Fruit fly (Drosophila melanogaster) whole organism, embryonic: ENCODE measurements around the gene slp1.

Experiments used
- Hey ChIP-seq: fragments of 200-800 bp; sonication (Bioruptor generic); optimal IDR thresholded peaks from 3 replicates; lab custom pipeline; 2018; ENCODE audit warnings: missing biosample characterization, mild to moderate bottlenecking, missing genetic modification characterization
- HmgZ ChIP-seq: fragments of 200-800 bp; sonication (Bioruptor generic); optimal IDR thresholded peaks from 2 replicates; lab custom pipeline; 2018; ENCODE audit warnings: missing biosample characterization, mild to moderate bottlenecking, missing genetic modification characterization
- Sry-δ ChIP-seq: fragments of 200-800 bp; sonication (Bioruptor generic); optimal IDR thresholded peaks from 2 replicates; lab custom pipeline; 2016; ENCODE audit warnings: missing biosample characterization, missing genetic modification characterization

DNA sequence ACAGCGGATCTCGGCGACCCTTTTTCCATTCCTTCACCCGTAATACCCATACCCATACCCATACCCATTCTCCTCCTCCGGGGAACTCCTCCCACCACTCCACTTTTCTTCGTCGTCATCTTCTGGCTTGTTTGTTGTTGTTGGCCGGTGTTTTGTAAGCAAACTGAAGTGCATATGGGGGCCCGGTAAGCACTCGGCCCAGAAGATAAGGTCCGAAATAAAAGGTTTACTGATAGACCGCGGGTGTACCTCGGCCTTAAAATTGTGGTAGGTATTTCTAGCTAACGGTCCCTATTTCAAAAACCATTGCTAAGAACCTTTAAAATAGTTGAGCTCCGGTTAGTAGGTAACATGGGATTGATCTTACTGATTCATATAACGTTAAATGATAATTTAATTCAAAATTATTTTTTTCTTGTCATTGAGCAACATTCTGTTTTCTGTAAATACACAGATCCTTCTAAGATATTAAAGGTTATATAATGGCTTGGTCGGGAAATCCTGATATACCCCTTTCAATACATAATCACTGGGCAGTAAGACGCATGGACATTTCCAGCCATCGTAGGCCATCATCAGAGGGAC is 49.6 kb upstream of the slp1 start:
- TF ChIP-seq Sry-δ (GFP tag; lab: Kevin White, UChicago): no peak
- TF ChIP-seq HmgZ (tag; lab: Kevin White, UChicago): no peak
- no peak for TF ChIP-seq Hey (tag; lab: Kevin White, UChicago)
